Worm (Caenorhabditis elegans) whole organism, mixed stage, embryonic: Measurements from ENCODE around the gene vab-19.

Source experiments
- M03D4.4 ChIP-seq: sonication (generic microtip); optimal IDR thresholded peaks from 2 replicates; lab custom pipeline; 2017; ENCODE audit warnings: mild to moderate bottlenecking, missing genetic modification characterization, missing compliant biosample characterization
- bed-3 ChIP-seq: fragments of 200-800 bp; sonication (Bioruptor generic); optimal IDR thresholded peaks from 3 replicates; lab custom pipeline; 2018; ENCODE audit warnings: mild to moderate bottlenecking, missing genetic modification characterization, moderate library complexity, missing compliant biosample characterization
- blmp-1 ChIP-seq: fragments of 150-350 bp; optimal IDR thresholded peaks from 2 replicates; lab custom pipeline; 2014; ENCODE audit warnings: missing biosample characterization, missing genetic modification characterization
- ceh-39 ChIP-seq: fragments of 150-350 bp; optimal IDR thresholded peaks from 2 replicates; lab custom pipeline; 2014; ENCODE audit warnings: missing biosample characterization, missing genetic modification characterization
- ceh-43 ChIP-seq: fragments of 200-800 bp; sonication (Bioruptor generic); optimal IDR thresholded peaks from 2 replicates; lab custom pipeline; 2018; ENCODE audit warnings: mild to moderate bottlenecking, missing genetic modification characterization, moderate library complexity, missing compliant biosample characterization
- ceh-83 ChIP-seq: fragments of 200-800 bp; sonication (Bioruptor generic); optimal IDR thresholded peaks from 2 replicates; lab custom pipeline; 2018; ENCODE audit warnings: mild to moderate bottlenecking, missing genetic modification characterization, missing compliant biosample characterization
- ces-1 ChIP-seq: fragments of 150-350 bp; optimal IDR thresholded peaks from 2 replicates; lab custom pipeline; 2014; ENCODE audit warnings: missing biosample characterization, missing genetic modification reagents, missing genetic modification characterization
- cnd-1 ChIP-seq: fragments of 200-800 bp; sonication (Bioruptor generic); optimal IDR thresholded peaks from 2 replicates; lab custom pipeline; 2018; ENCODE audit warnings: mild to moderate bottlenecking, missing genetic modification characterization, missing compliant biosample characterization
- drap-1 ChIP-seq: fragments of 200-800 bp; sonication (Bioruptor generic); optimal IDR thresholded peaks from 3 replicates; lab custom pipeline; 2018; ENCODE audit warnings: mild to moderate bottlenecking, missing genetic modification characterization, missing compliant biosample characterization
- elt-3 ChIP-seq: fragments of 150-350 bp; optimal IDR thresholded peaks from 2 replicates; lab custom pipeline; 2014; ENCODE audit warnings: missing biosample characterization, missing genetic modification characterization
- flh-1 ChIP-seq: fragments of 200-800 bp; sonication (Bioruptor generic); optimal IDR thresholded peaks from 2 replicates; lab custom pipeline; 2018; ENCODE audit warnings: mild to moderate bottlenecking, missing genetic modification characterization, moderate library complexity, missing compliant biosample characterization
- ham-2 ChIP-seq: fragments of 200-800 bp; sonication (Bioruptor generic); optimal IDR thresholded peaks from 2 replicates; lab custom pipeline; 2018; ENCODE audit warnings: mild to moderate bottlenecking, missing genetic modification characterization, missing compliant biosample characterization
- hlh-1 ChIP-seq: fragments of 150-350 bp; optimal IDR thresholded peaks from 2 replicates; lab custom pipeline; 2014; ENCODE audit warnings: missing biosample characterization, missing genetic modification reagents, missing genetic modification characterization
- lin-13 ChIP-seq: fragments of 150-350 bp; optimal IDR thresholded peaks from 2 replicates; lab custom pipeline; 2014; ENCODE audit warnings: missing biosample characterization, missing genetic modification characterization
- lin-32 ChIP-seq: fragments of 200-800 bp; sonication (Bioruptor generic); optimal IDR thresholded peaks from 2 replicates; lab custom pipeline; 2018; ENCODE audit warnings: mild to moderate bottlenecking, missing genetic modification characterization, missing compliant biosample characterization
- mab-5 ChIP-seq: fragments of 150-350 bp; optimal IDR thresholded peaks from 2 replicates; lab custom pipeline; 2014; ENCODE audit warnings: missing biosample characterization, missing genetic modification characterization
- mep-1 ChIP-seq: fragments of 150-350 bp; optimal IDR thresholded peaks from 2 replicates; lab custom pipeline; 2017; ENCODE audit warnings: missing biosample characterization, missing genetic modification reagents, missing genetic modification characterization, inconsistent platforms
- mls-2 ChIP-seq: sonication (generic microtip); optimal IDR thresholded peaks from 2 replicates; lab custom pipeline; 2016; ENCODE audit warnings: mild to moderate bottlenecking, missing genetic modification characterization, moderate library complexity, missing compliant biosample characterization
- nhr-12 ChIP-seq: fragments of 150-350 bp; optimal IDR thresholded peaks from 2 replicates; lab custom pipeline; 2014; ENCODE audit warnings: missing biosample characterization, missing genetic modification characterization
- nhr-237 ChIP-seq: fragments of 150-350 bp; optimal IDR thresholded peaks from 2 replicates; lab custom pipeline; 2014; ENCODE audit warnings: missing biosample characterization, missing genetic modification characterization
- nhr-76 ChIP-seq: sonication (generic microtip); optimal IDR thresholded peaks from 2 replicates; lab custom pipeline; 2017; ENCODE audit warnings: missing biosample characterization, missing genetic modification characterization
- pha-4 ChIP-seq: fragments of 150-350 bp; optimal IDR thresholded peaks from 2 replicates; lab custom pipeline; 2018; ENCODE audit warnings: missing biosample characterization, missing genetic modification reagents, missing genetic modification characterization
- sem-2 ChIP-seq: fragments of 200-800 bp; sonication (Bioruptor generic); optimal IDR thresholded peaks from 2 replicates; lab custom pipeline; 2018; ENCODE audit warnings: mild to moderate bottlenecking, missing genetic modification characterization, missing compliant biosample characterization
- snpc-4 ChIP-seq: fragments of 150-350 bp; optimal IDR thresholded peaks from 2 replicates; lab custom pipeline; 2014; ENCODE audit warnings: missing biosample characterization, missing genetic modification characterization
- sptf-1 ChIP-seq: sonication (generic microtip); optimal IDR thresholded peaks from 2 replicates; lab custom pipeline; 2017; ENCODE audit warnings: mild to moderate bottlenecking, missing genetic modification characterization, moderate library complexity, missing compliant biosample characterization
- tbx-8 ChIP-seq: fragments of 200-800 bp; sonication (Bioruptor generic); optimal IDR thresholded peaks from 2 replicates; lab custom pipeline; 2018; ENCODE audit warnings: mild to moderate bottlenecking, missing genetic modification characterization, moderate library complexity, missing compliant biosample characterization
- unc-120 ChIP-seq: sonication (generic microtip); optimal IDR thresholded peaks from 2 replicates; lab custom pipeline; 2017; ENCODE audit warnings: missing genetic modification characterization, missing compliant biosample characterization; ENCODE audit not compliant: poor library complexity, severe bottlenecking
- unc-39 ChIP-seq: fragments of 150-350 bp; optimal IDR thresholded peaks from 2 replicates; lab custom pipeline; 2014; ENCODE audit warnings: missing biosample characterization, missing genetic modification characterization
- unc-62 ChIP-seq: fragments of 150-350 bp; optimal IDR thresholded peaks from 2 replicates; lab custom pipeline; 2014; ENCODE audit warnings: missing biosample characterization, missing genetic modification reagents, missing genetic modification characterization
- zip-8 ChIP-seq: fragments of 150-350 bp; optimal IDR thresholded peaks from 2 replicates; lab custom pipeline; 2014; ENCODE audit warnings: missing biosample characterization, missing genetic modification characterization
- ztf-11 ChIP-seq: fragments of 150-350 bp; optimal IDR thresholded peaks from 2 replicates; lab custom pipeline; 2014; ENCODE audit warnings: missing biosample characterization, missing genetic modification characterization

vab-19 gene

DNA sequence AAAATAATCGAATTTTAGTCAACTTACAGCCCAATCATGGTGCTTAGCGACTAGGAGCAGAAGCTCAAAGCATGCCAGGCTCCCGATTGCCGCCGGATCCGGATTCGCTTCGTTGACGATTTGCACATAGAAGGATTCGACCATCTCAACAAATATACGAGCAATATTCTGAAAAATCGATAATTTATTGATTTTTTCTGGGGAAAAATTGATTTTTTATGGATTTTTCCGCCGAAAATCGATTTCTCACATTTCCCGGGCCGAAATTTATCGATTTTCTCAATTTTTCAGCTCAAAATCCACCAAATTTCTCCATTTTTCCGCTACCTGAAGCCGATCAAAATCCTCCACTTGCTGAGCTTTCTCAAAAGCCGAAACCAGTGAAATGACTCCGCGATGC, 25.8 kb downstream of the vab-19 start:
- TF ChIP-seq nhr-237 (tag; lab: Kevin White, UChicago), result no peak
- no peak for TF ChIP-seq unc-62 (GFP tag; lab: Kevin White, UChicago)
- no peak for TF ChIP-seq blmp-1 (tag; lab: Kevin White, UChicago)
- TF ChIP-seq mep-1, result no peak
- no peak for TF ChIP-seq hlh-1 (tag; lab: Kevin White, UChicago)
- TF ChIP-seq sem-2 (GFP tag; lab: Kevin White, UChicago), result no peak
- TF ChIP-seq snpc-4 (tag; lab: Kevin White, UChicago), result no peak
- no peak for TF ChIP-seq pha-4

DNA sequence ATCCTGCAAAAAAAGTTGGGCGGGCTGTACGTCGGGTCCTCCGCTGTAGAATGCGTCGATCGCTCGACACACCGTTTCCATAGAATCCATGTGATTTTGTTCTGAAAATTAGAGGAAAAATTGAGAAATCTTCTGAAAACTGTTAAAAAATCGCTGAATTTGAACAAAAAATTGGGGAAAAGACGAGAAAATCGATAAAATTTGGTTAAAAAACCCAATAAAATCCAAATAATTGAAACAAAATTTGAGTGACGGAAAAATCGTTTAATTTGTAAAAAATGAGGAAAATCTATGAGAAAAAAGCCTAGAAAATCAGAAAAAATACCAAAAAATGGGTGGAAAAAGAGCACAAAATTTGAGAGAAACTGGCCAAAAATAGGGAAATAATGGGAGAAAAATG, 30.2 kb downstream of the vab-19 start, which contains the start of gene tsr-1:
Gene tsr-1 (minus strand): TSS at position 101 of the 400 bp plus-strand sequence.
- TF ChIP-seq ceh-39 (tag; lab: Kevin White, UChicago) (no peak), mab-5 (tag; lab: Kevin White, UChicago) (no peak), M03D4.4 (no peak), blmp-1 (tag; lab: Kevin White, UChicago) (no peak), unc-39 (tag; lab: Kevin White, UChicago) (no peak), bed-3 (GFP tag; lab: Kevin White, UChicago) (no peak), ces-1 (GFP tag; lab: Kevin White, UChicago) (no peak), drap-1 (GFP tag; lab: Kevin White, UChicago) (no peak), ham-2 (no peak), sem-2 (GFP tag; lab: Kevin White, UChicago) (no peak), unc-120 (tag; lab: Kevin White, UChicago) (no peak), ceh-83 (GFP tag; lab: Kevin White, UChicago) (no peak), elt-3 (tag; lab: Kevin White, UChicago) (no peak), nhr-12 (tag; lab: Kevin White, UChicago) (no peak), tbx-8 (GFP tag; lab: Kevin White, UChicago) (no peak), nhr-76 (no peak), cnd-1 (tag; lab: Kevin White, UChicago) (no peak), flh-1 (GFP tag; lab: Kevin White, UChicago) (no peak)

DNA sequence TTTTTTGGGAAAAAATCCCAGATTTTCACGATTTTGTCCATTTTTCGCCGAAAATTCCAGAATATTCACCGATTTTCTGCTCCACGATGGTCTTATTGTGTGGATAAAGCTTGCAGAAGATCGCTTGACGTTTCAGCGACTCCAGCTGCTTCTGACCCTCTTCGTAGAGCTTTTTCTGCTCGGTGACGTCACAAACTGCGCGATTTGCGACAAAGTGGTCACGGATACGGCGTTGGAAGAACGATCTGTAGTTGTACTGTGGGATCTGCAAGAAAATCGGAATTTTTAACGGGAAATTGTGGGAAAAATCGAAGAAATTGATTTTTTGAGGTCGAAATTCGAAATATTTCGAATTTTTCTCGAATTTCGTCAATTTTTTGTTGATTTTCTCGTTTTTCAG, 35.5 kb downstream of the vab-19 start, which contains the start of gene mnat-1:
Gene mnat-1 (minus strand): TSS at position 101 of the 400 bp plus-strand sequence.
- no peak for TF ChIP-seq flh-1 (GFP tag; lab: Kevin White, UChicago)
- TF ChIP-seq unc-120 (tag; lab: Kevin White, UChicago), result no peak
- TF ChIP-seq tbx-8 (GFP tag; lab: Kevin White, UChicago), result no peak
- no peak for TF ChIP-seq ham-2
- no peak for TF ChIP-seq M03D4.4
- no peak for TF ChIP-seq drap-1 (GFP tag; lab: Kevin White, UChicago)
- TF ChIP-seq ceh-43 (GFP tag; lab: Kevin White, UChicago), result no peak
- TF ChIP-seq mab-5 (tag; lab: Kevin White, UChicago), result no peak
- no peak for TF ChIP-seq nhr-237 (tag; lab: Kevin White, UChicago)
- no peak for TF ChIP-seq sptf-1 (tag; lab: Kevin White, UChicago)
- TF ChIP-seq cnd-1 (tag; lab: Kevin White, UChicago), result no peak
- TF ChIP-seq mls-2 (tag; lab: Kevin White, UChicago), result no peak
- TF ChIP-seq ces-1 (GFP tag; lab: Kevin White, UChicago), result no peak
- TF ChIP-seq ztf-11 (tag; lab: Kevin White, UChicago), result no peak
- no peak for TF ChIP-seq mep-1

DNA sequence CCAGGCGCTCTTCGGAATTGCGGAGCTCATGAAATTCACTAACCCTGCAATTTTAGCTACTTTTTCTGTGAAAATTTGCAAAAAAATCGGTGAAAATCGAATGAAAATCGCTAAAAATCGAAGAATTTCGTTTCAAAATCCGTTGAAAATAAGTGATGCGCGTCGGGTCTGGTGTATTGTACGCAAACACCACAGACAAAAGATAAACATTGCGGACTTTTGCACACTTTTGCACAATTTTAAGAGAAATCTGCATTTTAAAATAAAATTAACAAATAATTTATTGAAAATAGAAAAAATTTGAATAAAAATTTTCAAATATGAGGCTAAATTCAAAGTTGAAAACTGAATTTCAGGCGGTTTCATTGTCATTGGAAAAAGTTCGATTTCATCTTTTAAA, 36.0 kb downstream of the vab-19 start, which contains the start of gene F53G2.12:
Gene F53G2.12 (minus strand): TSS at position 44 of the 400 bp plus-strand sequence.
- TF ChIP-seq zip-8 (tag; lab: Kevin White, UChicago) (no peak), ces-1 (GFP tag; lab: Kevin White, UChicago) (peak; percentile 38)

DNA sequence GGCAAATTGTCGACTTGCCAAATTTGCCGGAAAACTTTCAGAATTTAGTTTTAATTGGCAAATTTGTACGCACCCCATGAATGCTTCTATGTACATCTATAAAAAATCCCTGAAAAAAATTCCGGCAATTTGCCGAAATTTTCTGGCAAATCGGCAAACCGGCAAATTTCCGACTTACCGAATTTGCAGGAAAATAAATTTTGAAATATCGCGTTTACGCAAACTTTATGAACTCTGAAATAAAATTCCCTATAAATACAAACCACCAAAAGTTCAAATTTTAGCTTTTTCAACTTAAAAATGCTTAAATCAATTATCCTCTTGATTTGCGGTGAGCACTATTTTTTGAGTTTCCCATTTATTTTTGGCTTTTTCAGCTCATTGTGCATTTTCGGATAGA, 37.0 kb downstream of the vab-19 start, which contains the start of gene F53G2.3:
Gene F53G2.3 (plus strand): TSS at position 301 of the 400 bp plus-strand sequence.
- no peak for TF ChIP-seq mls-2 (tag; lab: Kevin White, UChicago)
- TF ChIP-seq ceh-83 (GFP tag; lab: Kevin White, UChicago), result no peak
- TF ChIP-seq sptf-1 (tag; lab: Kevin White, UChicago), result no peak
- TF ChIP-seq elt-3 (tag; lab: Kevin White, UChicago), result no peak
- no peak for TF ChIP-seq M03D4.4
- no peak for TF ChIP-seq unc-62 (GFP tag; lab: Kevin White, UChicago)
- no peak for TF ChIP-seq flh-1 (GFP tag; lab: Kevin White, UChicago)
- no peak for TF ChIP-seq nhr-237 (tag; lab: Kevin White, UChicago)
- TF ChIP-seq pha-4, result no peak
- no peak for TF ChIP-seq ces-1 (GFP tag; lab: Kevin White, UChicago)
- TF ChIP-seq mep-1, result no peak
- TF ChIP-seq ztf-11 (tag; lab: Kevin White, UChicago), result no peak
- TF ChIP-seq nhr-76, result no peak
- TF ChIP-seq lin-32 (GFP tag; lab: Kevin White, UChicago), result no peak
- TF ChIP-seq ceh-39 (tag; lab: Kevin White, UChicago), result no peak
- no peak for TF ChIP-seq lin-13 (tag; lab: Kevin White, UChicago)
- TF ChIP-seq blmp-1 (tag; lab: Kevin White, UChicago), result no peak
